Worm (Caenorhabditis elegans) whole organism, L3 larva: Measurements from ENCODE around the gene klp-12.

ENCODE experiments used
- ZK546.5 ChIP-seq: sonication (generic microtip); optimal IDR thresholded peaks from 2 replicates; lab custom pipeline; 2017; ENCODE audit warnings: missing biosample characterization, missing genetic modification characterization
- ama-1 ChIP-seq: fragments of 150-350 bp; optimal IDR thresholded peaks from 2 replicates; lab custom pipeline; 2018
- nhr-77 ChIP-seq: fragments of 150-350 bp; optimal IDR thresholded peaks from 2 replicates; lab custom pipeline; 2014; ENCODE audit warnings: missing biosample characterization, missing genetic modification characterization
- zag-1 ChIP-seq: fragments of 150-350 bp; optimal IDR thresholded peaks from 2 replicates; lab custom pipeline; 2014; ENCODE audit warnings: missing biosample characterization, missing genetic modification characterization

- TF ChIP-seq nhr-77 (tag; lab: Kevin White, UChicago), result no peak
- no peak for TF ChIP-seq ama-1 (lab: Kevin White, UChicago)
- no peak for TF ChIP-seq zag-1 (tag; lab: Kevin White, UChicago)
- no peak for TF ChIP-seq ZK546.5
These were observed 62.9 kb downstream of the klp-12 start, which contains the start of gene mttu-1 for ce11 chrIV:11296787-11297186.
